Worm (Caenorhabditis elegans) whole organism, L3 larva: ENCODE measurements around the gene mbk-1.

Experiments
- R02D3.7 ChIP-seq: fragments of 150-350 bp; optimal IDR thresholded peaks from 2 replicates; lab custom pipeline; 2014; ENCODE audit warnings: missing biosample characterization, missing genetic modification characterization
- ZK546.5 ChIP-seq: sonication (generic microtip); optimal IDR thresholded peaks from 2 replicates; lab custom pipeline; 2017; ENCODE audit warnings: missing biosample characterization, missing genetic modification characterization
- aly-2 ChIP-seq: fragments of 150-350 bp; optimal IDR thresholded peaks from 2 replicates; lab custom pipeline; 2014; ENCODE audit warnings: missing biosample characterization, missing genetic modification characterization
- egl-27 ChIP-seq: sonication (generic microtip); optimal IDR thresholded peaks from 4 replicates; lab custom pipeline; 2017; ENCODE audit warnings: missing biosample characterization, missing genetic modification reagents, missing genetic modification characterization
- eor-1 ChIP-seq, 2 experiments: fragments of 150-350 bp; optimal IDR thresholded peaks; 2 replicates each; lab custom pipeline; 2014 to 2018; ENCODE audit warnings: missing biosample characterization in 2 of 2, missing genetic modification characterization in 2 of 2
- jun-1 ChIP-seq: fragments of 150-350 bp; optimal IDR thresholded peaks from 2 replicates; lab custom pipeline; 2014; ENCODE audit warnings: missing biosample characterization, missing genetic modification reagents, missing genetic modification characterization
- snpc-4 ChIP-seq: fragments of 150-350 bp; optimal IDR thresholded peaks from 2 replicates; lab custom pipeline; 2014; ENCODE audit warnings: missing biosample characterization, missing genetic modification characterization

ce11 chrX:14871780-14872179 lies 47.4 kb upstream of the mbk-1 start, which contains the start of gene F31F6.2:
- TF ChIP-seq R02D3.7 (tag; lab: Kevin White, UChicago) (no peak), egl-27 (tag; lab: Kevin White, UChicago) (no peak), aly-2 (no peak), ZK546.5 (tag; lab: Kevin White, UChicago) (no peak), snpc-4 (tag; lab: Kevin White, UChicago) (no peak), eor-1 (tag; optimal IDR thresholded peaks at IDR 0.05; lab: Kevin White, UChicago) (no peak), jun-1 (tag; lab: Kevin White, UChicago) (no peak)
